Fruit fly (Drosophila melanogaster): ENCODE data around the gene Lcp65Ac.

- TF ChIP-seq insv (optimal IDR thresholded peaks at IDR 0.05), result no peak
- no peak for TF ChIP-seq psq (optimal IDR thresholded peaks at IDR 0.05)
- TF ChIP-seq h (optimal IDR thresholded peaks at IDR 0.05), result no peak
- no peak for TF ChIP-seq Myc (optimal IDR thresholded peaks at IDR 0.05)
- no peak for TF ChIP-seq ttk (optimal IDR thresholded peaks at IDR 0.05)
Observed at dm6 chr3L:6142313-6142712, 2.3 kb upstream of the Lcp65Ac start, which contains the start of gene Cpr65Aw.

Data from Kc167 (cell line).